Worm (Caenorhabditis elegans): ENCODE data around the gene chd-3.

ce11 chrX:12872022-12872888 is 19.9 kb upstream of the chd-3 start:
- TF ChIP-seq cog-1 (tag; optimal IDR thresholded peaks at IDR 0.05): no peak
- no peak for TF ChIP-seq ztf-23 (GFP tag; IDR thresholded peaks at IDR 0.05)
- no peak for TF ChIP-seq flt-1 (GFP tag; IDR thresholded peaks at IDR 0.05)
- no peak for TF ChIP-seq med-1 (GFP tag; optimal IDR thresholded peaks at IDR 0.05; ENCODE audit: insufficient read depth)
- TF ChIP-seq tab-1 (GFP tag; IDR thresholded peaks at IDR 0.05): no peak
- TF ChIP-seq ref-1 (GFP tag; conservative IDR thresholded peaks at IDR 0.05): no peak
- no peak for TF ChIP-seq T22C8.4 (GFP tag; IDR thresholded peaks at IDR 0.05)
- no peak for TF ChIP-seq klf-2 (GFP tag; conservative IDR thresholded peaks at IDR 0.05)

All from whole organism, midembryonic.